Worm (Caenorhabditis elegans): Measurements from ENCODE around the gene dis-3.
A peak's percentile ranks its signal among the peaks of the same experiment; 100 is the strongest.

dis-3 gene

DNA sequence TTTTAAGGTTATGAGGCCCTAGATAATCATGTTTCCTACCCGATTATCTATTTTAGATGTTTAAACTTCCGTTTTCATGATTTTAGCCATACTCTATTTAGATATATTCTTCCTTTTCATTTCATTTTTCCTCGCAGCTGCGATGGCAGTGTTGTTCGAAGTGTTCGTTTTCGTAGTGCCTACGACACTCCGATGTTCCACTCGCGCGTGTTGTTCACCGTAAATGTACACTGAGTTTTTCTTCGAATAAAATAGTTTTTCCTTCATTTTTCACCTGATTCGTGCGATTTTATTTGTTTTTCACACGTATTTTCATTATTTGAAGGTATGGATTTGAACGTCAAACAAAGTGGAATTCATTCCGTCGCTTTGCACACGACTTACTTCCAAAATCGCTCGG, at the start of gene dis-3:
Gene dis-3, plus strand, starts transcription at position 322 of the 400 bp plus-strand sequence.
- TF ChIP-seq mep-1 (tag; optimal IDR thresholded peaks at IDR 0.05) (no peak), pha-4 (tag; optimal IDR thresholded peaks at IDR 0.05) (peak; percentile 1), unc-120 (tag; optimal IDR thresholded peaks at IDR 0.05; ENCODE audit: poor library complexity, severe bottlenecking) (no peak)

DNA sequence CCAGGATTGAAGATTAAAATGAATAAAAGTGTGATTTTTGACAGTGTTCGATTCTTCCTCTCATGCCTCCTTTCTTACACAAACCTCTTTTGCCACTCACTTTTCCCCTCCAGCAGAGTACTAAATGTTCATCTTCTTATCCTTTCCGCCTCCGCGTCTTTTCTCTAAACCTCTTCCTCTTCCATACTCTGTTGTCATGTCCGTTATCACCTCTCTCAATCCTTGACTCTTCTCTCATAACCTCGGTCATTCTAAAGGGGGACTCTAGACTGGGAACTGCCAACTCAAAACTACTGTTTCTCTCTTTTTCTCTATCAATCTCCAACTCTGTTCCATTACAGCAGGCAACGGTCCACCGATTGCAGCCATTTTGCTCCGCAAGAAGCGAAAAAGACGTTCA, 48.7 kb upstream of the dis-3 start:
- peak; percentile 29 for TF ChIP-seq hlh-1 (tag; optimal IDR thresholded peaks at IDR 0.05)
- TF ChIP-seq mab-5 (tag; optimal IDR thresholded peaks at IDR 0.05) = no peak
- TF ChIP-seq drap-1 (GFP tag; optimal IDR thresholded peaks at IDR 0.05) = no peak
- no peak for TF ChIP-seq unc-62 (GFP tag; optimal IDR thresholded peaks at IDR 0.05)
- peak; percentile 61 for TF ChIP-seq unc-120 (tag; optimal IDR thresholded peaks at IDR 0.05; ENCODE audit: poor library complexity, severe bottlenecking)
- no peak for TF ChIP-seq lin-13 (tag; optimal IDR thresholded peaks at IDR 0.05)
- peak; percentile 1 for TF ChIP-seq elt-1 (tag; optimal IDR thresholded peaks at IDR 0.05; ENCODE audit: borderline replicate concordance, insufficient read depth)
- TF ChIP-seq ceh-39 (tag; optimal IDR thresholded peaks at IDR 0.05) = no peak
- TF ChIP-seq pha-4 (tag; optimal IDR thresholded peaks at IDR 0.05) = no peak

DNA sequence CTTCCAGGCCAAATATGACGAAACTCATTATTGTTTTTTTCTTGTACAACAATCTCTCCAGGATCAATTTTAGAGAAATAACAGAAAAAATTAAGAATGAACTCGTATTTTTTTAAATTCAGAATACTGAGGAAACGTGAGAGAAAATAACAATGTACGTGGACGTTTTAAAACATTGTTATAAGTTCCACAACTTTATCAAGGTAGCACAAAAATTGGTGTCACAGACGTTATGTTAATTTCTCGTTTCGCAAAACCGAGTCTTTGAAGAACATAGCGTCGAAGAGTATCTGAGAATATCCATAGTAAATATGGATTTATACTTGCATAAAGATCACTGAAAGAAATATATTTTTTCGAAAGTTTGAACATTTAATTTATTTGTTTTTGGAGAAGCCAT, 45.9 kb upstream of the dis-3 start, which contains the start of gene T04B2.8:
Gene T04B2.8, minus strand, starts transcription at position 101 of the 400 bp plus-strand sequence.
- TF ChIP-seq nhr-237 (tag; optimal IDR thresholded peaks at IDR 0.05) (no peak), ham-2 (GFP tag; optimal IDR thresholded peaks at IDR 0.05) (no peak), M03D4.4 (tag; optimal IDR thresholded peaks at IDR 0.05) (no peak), flh-1 (GFP tag; optimal IDR thresholded peaks at IDR 0.05) (no peak), nhr-12 (tag; optimal IDR thresholded peaks at IDR 0.05) (no peak), tbx-8 (GFP tag; optimal IDR thresholded peaks at IDR 0.05) (no peak), drap-1 (GFP tag; optimal IDR thresholded peaks at IDR 0.05) (no peak), unc-62 (GFP tag; optimal IDR thresholded peaks at IDR 0.05) (no peak), unc-120 (tag; optimal IDR thresholded peaks at IDR 0.05; ENCODE audit: poor library complexity, severe bottlenecking) (no peak), nhr-28 (tag; optimal IDR thresholded peaks at IDR 0.05) (no peak), elt-1 (tag; optimal IDR thresholded peaks at IDR 0.05; ENCODE audit: borderline replicate concordance, insufficient read depth) (no peak), lin-13 (tag; optimal IDR thresholded peaks at IDR 0.05) (no peak), ztf-11 (tag; optimal IDR thresholded peaks at IDR 0.05) (no peak), pha-4 (tag; optimal IDR thresholded peaks at IDR 0.05) (no peak), bed-3 (GFP tag; optimal IDR thresholded peaks at IDR 0.05) (no peak), sptf-1 (tag; optimal IDR thresholded peaks at IDR 0.05) (no peak), snpc-4 (tag; optimal IDR thresholded peaks at IDR 0.05) (no peak), blmp-1 (tag; optimal IDR thresholded peaks at IDR 0.05) (no peak)

DNA sequence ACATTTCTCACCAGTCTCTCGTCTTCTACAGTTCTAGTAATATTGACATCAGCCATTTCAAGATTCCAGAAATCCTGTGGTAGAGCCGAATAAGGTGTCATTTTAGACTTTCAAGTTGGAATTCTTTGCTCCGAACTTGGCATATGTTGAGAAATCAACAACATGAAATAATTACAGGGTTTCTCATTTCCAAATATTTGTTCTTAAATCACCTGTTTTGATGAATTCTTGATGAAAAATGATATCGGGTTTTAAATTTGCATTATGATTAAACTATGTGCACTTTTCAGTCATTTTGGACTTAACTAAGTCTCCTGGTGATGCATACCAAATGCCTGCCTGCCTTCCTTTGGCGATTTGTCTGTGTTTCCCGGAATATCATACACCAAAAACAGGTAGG, 43.5 kb upstream of the dis-3 start, which contains the start of gene srv-12:
Gene srv-12, minus strand, starts transcription at position 101 of the 400 bp plus-strand sequence.
- TF ChIP-seq lin-32 (GFP tag; optimal IDR thresholded peaks at IDR 0.05) = no peak
- no peak for TF ChIP-seq bed-3 (GFP tag; optimal IDR thresholded peaks at IDR 0.05)
- no peak for TF ChIP-seq unc-120 (tag; optimal IDR thresholded peaks at IDR 0.05; ENCODE audit: poor library complexity, severe bottlenecking)
- no peak for TF ChIP-seq snpc-4 (tag; optimal IDR thresholded peaks at IDR 0.05)
- TF ChIP-seq ceh-83 (GFP tag; optimal IDR thresholded peaks at IDR 0.05) = no peak
- no peak for TF ChIP-seq nhr-28 (tag; optimal IDR thresholded peaks at IDR 0.05)
- TF ChIP-seq nhr-2 (tag; optimal IDR thresholded peaks at IDR 0.05) = no peak
- TF ChIP-seq ztf-11 (tag; optimal IDR thresholded peaks at IDR 0.05) = no peak
- no peak for TF ChIP-seq sptf-1 (tag; optimal IDR thresholded peaks at IDR 0.05)
- TF ChIP-seq ces-1 (GFP tag; optimal IDR thresholded peaks at IDR 0.05) = no peak
- no peak for TF ChIP-seq mep-1 (tag; optimal IDR thresholded peaks at IDR 0.05)
- TF ChIP-seq nhr-12 (tag; optimal IDR thresholded peaks at IDR 0.05) = no peak
- TF ChIP-seq unc-62 (GFP tag; optimal IDR thresholded peaks at IDR 0.05) = no peak
- no peak for TF ChIP-seq drap-1 (GFP tag; optimal IDR thresholded peaks at IDR 0.05)
- no peak for TF ChIP-seq elt-1 (tag; optimal IDR thresholded peaks at IDR 0.05; ENCODE audit: borderline replicate concordance, insufficient read depth)
- no peak for TF ChIP-seq pha-4 (tag; optimal IDR thresholded peaks at IDR 0.05)
- TF ChIP-seq sem-2 (GFP tag; optimal IDR thresholded peaks at IDR 0.05) = no peak
- TF ChIP-seq hlh-1 (tag; optimal IDR thresholded peaks at IDR 0.05) = no peak
- no peak for TF ChIP-seq nhr-76 (tag; optimal IDR thresholded peaks at IDR 0.05)
- TF ChIP-seq ceh-39 (tag; optimal IDR thresholded peaks at IDR 0.05) = no peak

DNA sequence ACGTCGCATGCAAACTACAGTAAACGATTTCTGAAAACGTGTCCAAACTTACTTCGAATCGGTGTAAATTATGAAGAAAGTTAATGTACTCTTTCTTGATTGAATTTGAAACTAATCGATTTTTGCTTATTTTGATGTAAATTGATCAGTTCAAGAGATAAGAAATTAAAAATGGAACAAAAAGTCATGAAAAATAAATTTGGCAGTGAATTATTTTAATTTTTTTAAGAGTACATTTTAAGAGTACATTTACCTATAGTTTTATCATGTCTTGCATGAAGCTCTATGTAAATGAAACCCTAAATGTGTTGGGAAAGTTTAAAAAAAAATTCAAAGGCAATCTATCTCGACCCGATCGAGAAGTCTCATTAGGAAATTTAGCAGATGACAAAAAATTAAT, 40.9 kb upstream of the dis-3 start, which contains the start of gene T04B2.7:
Gene T04B2.7, minus strand, starts transcription at position 101 of the 400 bp plus-strand sequence.
- no peak for TF ChIP-seq flh-1 (GFP tag; optimal IDR thresholded peaks at IDR 0.05)
- no peak for TF ChIP-seq elt-1 (tag; optimal IDR thresholded peaks at IDR 0.05; ENCODE audit: borderline replicate concordance, insufficient read depth)
- no peak for TF ChIP-seq unc-62 (GFP tag; optimal IDR thresholded peaks at IDR 0.05)
- no peak for TF ChIP-seq ztf-11 (tag; optimal IDR thresholded peaks at IDR 0.05)
- no peak for TF ChIP-seq pha-4 (tag; optimal IDR thresholded peaks at IDR 0.05)
- TF ChIP-seq nhr-76 (tag; optimal IDR thresholded peaks at IDR 0.05) = no peak
- TF ChIP-seq bed-3 (GFP tag; optimal IDR thresholded peaks at IDR 0.05) = no peak
- TF ChIP-seq ceh-43 (GFP tag; optimal IDR thresholded peaks at IDR 0.05) = no peak
- TF ChIP-seq hlh-1 (tag; optimal IDR thresholded peaks at IDR 0.05) = no peak
- no peak for TF ChIP-seq M03D4.4 (tag; optimal IDR thresholded peaks at IDR 0.05)
- TF ChIP-seq lin-32 (GFP tag; optimal IDR thresholded peaks at IDR 0.05) = no peak
- TF ChIP-seq ceh-39 (tag; optimal IDR thresholded peaks at IDR 0.05) = no peak
- TF ChIP-seq sem-2 (GFP tag; optimal IDR thresholded peaks at IDR 0.05) = no peak
- TF ChIP-seq ham-2 (GFP tag; optimal IDR thresholded peaks at IDR 0.05) = no peak
- no peak for TF ChIP-seq cnd-1 (tag; optimal IDR thresholded peaks at IDR 0.05)

Data from whole organism, mixed stage, embryonic.